Worm (Caenorhabditis elegans) whole organism, midembryonic: ENCODE results near the gene Y69E1A.1.

Experiments used
- T22C8.4 ChIP-seq: fragments of 200-800 bp; sonication (Bioruptor generic); IDR thresholded peaks from 2 replicates; pipeline ENCODE4 v1.3.6; 2022; ENCODE audit warnings: missing genetic modification characterization, missing compliant biosample characterization
- cog-1 ChIP-seq: sonication (generic microtip); optimal IDR thresholded peaks from 2 replicates; lab custom pipeline; 2016; ENCODE audit warnings: missing genetic modification characterization, missing compliant biosample characterization
- flt-1 ChIP-seq: fragments of 200-800 bp; sonication (Bioruptor generic); IDR thresholded peaks from 2 replicates; pipeline ENCODE4 v1.3.6; 2022; ENCODE audit warnings: missing genetic modification characterization, missing compliant biosample characterization
- klf-2 ChIP-seq: fragments of 200-800 bp; sonication (Bioruptor generic); conservative IDR thresholded peaks from 2 replicates; pipeline ENCODE4 v1.3.6; 2022; ENCODE audit warnings: missing genetic modification reagents, missing genetic modification characterization, missing compliant biosample characterization
- ref-1 ChIP-seq: fragments of 200-800 bp; sonication (Bioruptor generic); conservative IDR thresholded peaks from 2 replicates; pipeline ENCODE4 v1.3.6; 2022; ENCODE audit warnings: missing genetic modification reagents, missing genetic modification characterization, missing compliant biosample characterization
- tab-1 ChIP-seq: fragments of 200-800 bp; sonication (Bioruptor generic); IDR thresholded peaks from 2 replicates; pipeline ENCODE4 v1.3.6; 2022; ENCODE audit warnings: missing genetic modification characterization, missing compliant biosample characterization
- ztf-23 ChIP-seq: fragments of 200-800 bp; sonication (Bioruptor generic); IDR thresholded peaks from 2 replicates; pipeline ENCODE4 v1.3.6; 2022; ENCODE audit warnings: missing genetic modification reagents, missing genetic modification characterization, missing compliant biosample characterization
- ztf-29 ChIP-seq: fragments of 200-800 bp; sonication (Bioruptor generic); IDR thresholded peaks from 2 replicates; pipeline ENCODE4 v1.3.6; 2022; ENCODE audit warnings: missing genetic modification reagents, missing genetic modification characterization, missing compliant biosample characterization

DNA sequence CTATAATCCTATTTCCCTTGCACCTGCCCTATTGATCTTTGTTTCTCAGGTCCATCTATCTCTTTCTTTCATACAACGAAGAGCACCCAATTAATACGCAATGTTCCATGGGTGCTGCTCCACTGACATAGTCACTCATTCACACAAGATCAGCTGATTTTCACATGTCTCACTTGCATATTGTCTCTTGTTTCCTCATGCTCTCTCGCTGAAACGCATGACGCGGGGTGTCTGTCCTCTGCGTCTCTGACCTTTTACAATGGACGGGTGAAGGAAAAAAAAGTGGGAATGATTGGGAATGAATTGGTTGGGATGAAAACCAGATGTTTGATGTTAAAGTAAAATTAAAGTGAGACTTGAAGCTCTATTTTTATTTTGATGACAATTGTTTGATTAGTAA is 13.4 kb downstream of the Y69E1A.1 start:
- TF ChIP-seq ztf-29 (no peak), tab-1 (no peak), ref-1 (no peak), flt-1 (GFP tag; lab: Robert Waterston, UW) (0 out of 2 replicates have a peak, but pooled peaks have one; percentile 34), T22C8.4 (GFP tag; lab: Robert Waterston, UW) (no peak), klf-2 (GFP tag; lab: Robert Waterston, UW) (no peak), cog-1 (tag; lab: Kevin White, UChicago) (peak; percentile 70), ztf-23 (0 out of 2 replicates have a peak, but pooled peaks have one; percentile 19)
